Fruit fly (Drosophila melanogaster): ENCODE data around the gene Septin1.

Gene Septin1

dm6 chrX:21339476-21339931 is 18.6 kb upstream of the Septin1 start, which contains the start of the genes tty and fliI (continued):
- TF ChIP-seq OdsH (GFP tag; optimal IDR thresholded peaks at IDR 0.05) (peak; percentile 72), ey (GFP tag; optimal IDR thresholded peaks at IDR 0.05) (peak; percentile 86), Abd-B (GFP tag; optimal IDR thresholded peaks at IDR 0.05) (no peak), Jra (GFP tag; optimal IDR thresholded peaks at IDR 0.05) (peak; percentile 59), Myc (optimal IDR thresholded peaks at IDR 0.05) (peak; percentile 51), lola (GFP tag; optimal IDR thresholded peaks at IDR 0.05) (no peak)

DNA sequence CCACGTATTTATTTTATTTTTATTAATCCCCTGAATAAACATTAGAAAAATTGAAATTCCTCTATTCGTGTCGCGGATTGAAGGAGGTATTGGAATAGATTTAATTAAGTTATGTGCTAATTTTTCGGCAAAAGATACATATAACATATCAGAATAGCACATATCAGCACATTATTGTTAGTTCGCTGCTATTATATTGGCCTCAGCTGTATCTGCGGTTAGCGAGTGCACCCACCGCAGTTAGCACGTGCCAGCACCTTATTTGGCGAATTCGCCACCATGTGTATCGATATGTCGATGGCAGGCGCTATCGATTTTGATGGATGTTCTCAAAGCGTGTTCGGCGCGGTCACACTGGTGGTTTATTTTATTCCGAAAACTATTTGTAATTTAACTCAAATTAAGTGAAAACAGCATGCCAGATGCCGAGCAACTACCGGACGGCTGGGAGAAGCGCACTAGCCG is 13.0 kb upstream of the Septin1 start, which contains the start of gene dod:
Gene dod (plus strand): TSS at position 323 of the 465 bp plus-strand sequence.
- TF ChIP-seq CG32264 (GFP tag; optimal IDR thresholded peaks at IDR 0.05) (no peak), sv (GFP tag; optimal IDR thresholded peaks at IDR 0.05) (peak; percentile 24), woc (GFP tag; optimal IDR thresholded peaks at IDR 0.05) (peak; percentile 65), CG9705 (GFP tag; optimal IDR thresholded peaks at IDR 0.05) (peak; percentile 5), N (GFP tag; optimal IDR thresholded peaks at IDR 0.05) (no peak), Dfd (GFP tag; optimal IDR thresholded peaks at IDR 0.05) (no peak), HLH106 (tag; optimal IDR thresholded peaks at IDR 0.05) (peak; percentile 41), CrebA (GFP tag; optimal IDR thresholded peaks at IDR 0.05; ENCODE audit: borderline replicate concordance) (no peak), OdsH (GFP tag; optimal IDR thresholded peaks at IDR 0.05) (peak; percentile 35), Rel (GFP tag; optimal IDR thresholded peaks at IDR 0.05) (no peak), Rel (tag; optimal IDR thresholded peaks at IDR 0.05) (peak; percentile 28), ey (GFP tag; optimal IDR thresholded peaks at IDR 0.05) (peak; percentile 43), dl (GFP tag; optimal IDR thresholded peaks at IDR 0.05; ENCODE audit: insufficient read depth in 1 of 2, partially characterized antibody in 2 of 2) (no peak), Myc (optimal IDR thresholded peaks at IDR 0.05) (peak; percentile 47), brk (GFP tag; optimal IDR thresholded peaks at IDR 0.05) (no peak), Sp1 (GFP tag; optimal IDR thresholded peaks at IDR 0.05) (peak; percentile 60), br (GFP tag; optimal IDR thresholded peaks at IDR 0.05) (no peak)

DNA sequence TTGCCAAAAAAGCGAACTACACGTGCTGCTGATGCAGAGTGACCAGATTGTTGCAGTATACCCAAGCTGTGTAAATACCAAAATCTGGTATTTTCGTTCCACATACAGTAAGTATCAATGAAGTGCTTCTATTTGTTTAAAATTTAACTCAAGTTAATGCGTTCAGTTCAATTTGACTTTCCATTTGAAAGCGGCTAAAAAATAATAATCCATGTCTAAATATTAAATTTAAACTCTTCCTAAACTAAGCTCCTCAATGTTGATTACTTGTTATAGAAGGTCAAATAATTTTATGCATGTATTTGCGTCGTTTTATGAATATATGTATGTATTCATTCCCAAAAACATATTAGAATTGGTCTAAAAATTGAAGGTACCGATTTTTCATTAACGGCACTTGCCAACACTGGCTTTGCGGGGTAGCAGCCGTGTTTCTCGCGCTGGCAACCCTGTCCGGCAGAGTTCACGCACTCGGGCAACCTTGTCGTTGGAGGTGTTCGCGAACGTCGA is 8.2 kb upstream of the Septin1 start, which contains the start of the genes peng and sol:
Gene peng (minus strand): TSS at position 44 of the 510 bp plus-strand sequence.
Gene sol (plus strand): TSS at position 481 of the 510 bp plus-strand sequence.
- TF ChIP-seq tai (GFP tag; optimal IDR thresholded peaks at IDR 0.05) (no peak), ey (GFP tag; optimal IDR thresholded peaks at IDR 0.05) (peak; percentile 68), dmrt93B (GFP tag; optimal IDR thresholded peaks at IDR 0.05) (no peak), sage (GFP tag; optimal IDR thresholded peaks at IDR 0.05) (no peak), Mio (GFP tag; optimal IDR thresholded peaks at IDR 0.05) (no peak), h (GFP tag; optimal IDR thresholded peaks at IDR 0.05) (peak; percentile 77), Dif (GFP tag; optimal IDR thresholded peaks at IDR 0.05; ENCODE audit: partially characterized antibody) (no peak), HLH106 (tag; optimal IDR thresholded peaks at IDR 0.05) (peak; percentile 74), Jra (GFP tag; optimal IDR thresholded peaks at IDR 0.05) (no peak), CG32264 (GFP tag; optimal IDR thresholded peaks at IDR 0.05) (peak; percentile 3), CrebA (GFP tag; optimal IDR thresholded peaks at IDR 0.05; ENCODE audit: borderline replicate concordance) (no peak), woc (GFP tag; optimal IDR thresholded peaks at IDR 0.05) (peak; percentile 78), jim (GFP tag; optimal IDR thresholded peaks at IDR 0.05) (no peak), foxo (GFP tag; optimal IDR thresholded peaks at IDR 0.05) (peak in 1 of 2 experiments; percentile 81), N (GFP tag; optimal IDR thresholded peaks at IDR 0.05) (no peak), sv (GFP tag; optimal IDR thresholded peaks at IDR 0.05) (peak; percentile 71), Dfd (GFP tag; optimal IDR thresholded peaks at IDR 0.05) (no peak), Rel (GFP tag; optimal IDR thresholded peaks at IDR 0.05) (no peak), Rel (tag; optimal IDR thresholded peaks at IDR 0.05) (peak; percentile 26), Abd-B (GFP tag; optimal IDR thresholded peaks at IDR 0.05) (no peak), dsf (GFP tag; optimal IDR thresholded peaks at IDR 0.05; ENCODE audit: borderline replicate concordance) (no peak), fru (GFP tag; optimal IDR thresholded peaks at IDR 0.05) (peak; percentile 71), psq (GFP tag; optimal IDR thresholded peaks at IDR 0.05) (peak; percentile 56), Sp1 (GFP tag; optimal IDR thresholded peaks at IDR 0.05) (peak; percentile 70), pan (optimal IDR thresholded peaks at IDR 0.05) (no peak), Hr78 (GFP tag; optimal IDR thresholded peaks at IDR 0.05) (no peak), OdsH (GFP tag; optimal IDR thresholded peaks at IDR 0.05) (peak; percentile 65), dl (GFP tag; optimal IDR thresholded peaks at IDR 0.05; ENCODE audit: insufficient read depth in 1 of 2, partially characterized antibody in 2 of 2) (no peak), Hr83 (GFP tag; optimal IDR thresholded peaks at IDR 0.05; ENCODE audit: poor library complexity, severe bottlenecking) (no peak), rgr (GFP tag; optimal IDR thresholded peaks at IDR 0.05) (peak; percentile 74), Hnf4 (GFP tag; optimal IDR thresholded peaks at IDR 0.05) (no peak), br (GFP tag; optimal IDR thresholded peaks at IDR 0.05) (peak; percentile 68), Vsx2 (GFP tag; optimal IDR thresholded peaks at IDR 0.05; ENCODE audit: partially characterized antibody) (no peak), Myc (optimal IDR thresholded peaks at IDR 0.05) (peak; percentile 61), GATAd (GFP tag; optimal IDR thresholded peaks at IDR 0.05) (no peak), lola (GFP tag; optimal IDR thresholded peaks at IDR 0.05) (no peak), usp (GFP tag; optimal IDR thresholded peaks at IDR 0.05) (no peak), CG9705 (GFP tag; optimal IDR thresholded peaks at IDR 0.05) (peak; percentile 53), brk (GFP tag; optimal IDR thresholded peaks at IDR 0.05) (no peak)

Data from whole organism, wandering third instar larva.